Fruit fly (Drosophila melanogaster) whole organism, adult: ENCODE data around the gene CG13733.

Experiments used
- CG11617 ChIP-seq: fragments of 200-800 bp; sonication (Bioruptor generic); optimal IDR thresholded peaks from 2 replicates; lab custom pipeline; 2017; ENCODE audit warnings: mild to moderate bottlenecking, missing biosample characterization, missing genetic modification reagents, missing genetic modification characterization
- CG12768 ChIP-seq: fragments of 200-800 bp; sonication (Bioruptor generic); optimal IDR thresholded peaks from 2 replicates; lab custom pipeline; 2017; ENCODE audit warnings: missing biosample characterization, missing genetic modification characterization, mild to moderate bottlenecking, moderate library complexity, missing genetic modification reagents
- CG14711 ChIP-seq: fragments of 200-800 bp; sonication (Bioruptor generic); optimal IDR thresholded peaks from 2 replicates; lab custom pipeline; 2018; ENCODE audit warnings: missing biosample characterization, mild to moderate bottlenecking, missing genetic modification characterization, moderate library complexity
- CG1620 ChIP-seq: fragments of 200-800 bp; sonication (Bioruptor generic); optimal IDR thresholded peaks from 2 replicates; lab custom pipeline; 2016; ENCODE audit warnings: missing biosample characterization, missing genetic modification characterization
- CG33017 ChIP-seq: fragments of 200-800 bp; sonication (Bioruptor generic); optimal IDR thresholded peaks from 2 replicates; lab custom pipeline; 2018; ENCODE audit warnings: missing biosample characterization, mild to moderate bottlenecking, missing genetic modification characterization, moderate library complexity
- CG5204 ChIP-seq: fragments of 200-800 bp; sonication (Bioruptor generic); optimal IDR thresholded peaks from 2 replicates; lab custom pipeline; 2016; ENCODE audit warnings: missing biosample characterization, missing genetic modification characterization
- CG7045 ChIP-seq: fragments of 200-800 bp; sonication (Bioruptor generic); optimal IDR thresholded peaks from 2 replicates; lab custom pipeline; 2017; ENCODE audit warnings: missing biosample characterization, mild to moderate bottlenecking, missing genetic modification characterization
- CG7101 ChIP-seq: fragments of 200-800 bp; sonication (Bioruptor generic); optimal IDR thresholded peaks from 2 replicates; lab custom pipeline; 2018; ENCODE audit warnings: missing biosample characterization, mild to moderate bottlenecking, missing genetic modification characterization, moderate library complexity
- Clk ChIP-seq: fragments of 200-800 bp; sonication (Bioruptor generic); optimal IDR thresholded peaks from 2 replicates; lab custom pipeline; 2017; ENCODE audit warnings: missing biosample characterization, missing genetic modification characterization
- Crg-1 ChIP-seq: fragments of 200-800 bp; sonication (Bioruptor generic); optimal IDR thresholded peaks from 2 replicates; lab custom pipeline; 2016; ENCODE audit warnings: missing biosample characterization, missing genetic modification characterization
- Hr96 ChIP-seq: fragments of 200-800 bp; sonication (Bioruptor generic); optimal IDR thresholded peaks from 2 replicates; lab custom pipeline; 2016; ENCODE audit warnings: missing biosample characterization, missing genetic modification characterization
- Mnt ChIP-seq: fragments of 200-800 bp; sonication (Bioruptor generic); optimal IDR thresholded peaks from 2 replicates; lab custom pipeline; 2016; ENCODE audit warnings: missing biosample characterization, mild to moderate bottlenecking, missing genetic modification characterization
- bab1 ChIP-seq: fragments of 200-800 bp; sonication (Bioruptor generic); optimal IDR thresholded peaks from 3 replicates; lab custom pipeline; 2019; ENCODE audit warnings: missing biosample characterization, mild to moderate bottlenecking, missing genetic modification characterization, moderate library complexity
- cic ChIP-seq: fragments of 200-800 bp; sonication (Bioruptor generic); optimal IDR thresholded peaks from 2 replicates; lab custom pipeline; 2017; ENCODE audit warnings: missing biosample characterization, mild to moderate bottlenecking, missing genetic modification characterization, moderate library complexity
- cnc ChIP-seq, 2 experiments: fragments of >200 bp; optimal IDR thresholded peaks; 2 replicates each; lab custom pipeline; 2017
- kay ChIP-seq: fragments of 200-800 bp; sonication (Bioruptor generic); peaks from one replicate; lab custom pipeline; 2016; ENCODE audit warnings: missing biosample characterization, missing genetic modification characterization, borderline replicate concordance
- ovo ChIP-seq: fragments of 200-800 bp; sonication (Bioruptor generic); optimal IDR thresholded peaks from 2 replicates; lab custom pipeline; 2016; ENCODE audit warnings: missing biosample characterization, missing genetic modification characterization
- pad ChIP-seq: fragments of 200-800 bp; sonication (Bioruptor generic); optimal IDR thresholded peaks from 3 replicates; lab custom pipeline; 2017; ENCODE audit warnings: missing biosample characterization, missing genetic modification characterization, mild to moderate bottlenecking, moderate library complexity, missing genetic modification reagents
- tj ChIP-seq: fragments of 200-800 bp; sonication (Bioruptor generic); optimal IDR thresholded peaks from 3 replicates; lab custom pipeline; 2017; ENCODE audit warnings: missing biosample characterization, mild to moderate bottlenecking, missing genetic modification characterization, moderate library complexity
- toe ChIP-seq: fragments of 200-800 bp; sonication (Bioruptor generic); optimal IDR thresholded peaks from 2 replicates; lab custom pipeline; 2016; ENCODE audit warnings: missing biosample characterization, missing genetic modification characterization

CG13733 gene

DNA sequence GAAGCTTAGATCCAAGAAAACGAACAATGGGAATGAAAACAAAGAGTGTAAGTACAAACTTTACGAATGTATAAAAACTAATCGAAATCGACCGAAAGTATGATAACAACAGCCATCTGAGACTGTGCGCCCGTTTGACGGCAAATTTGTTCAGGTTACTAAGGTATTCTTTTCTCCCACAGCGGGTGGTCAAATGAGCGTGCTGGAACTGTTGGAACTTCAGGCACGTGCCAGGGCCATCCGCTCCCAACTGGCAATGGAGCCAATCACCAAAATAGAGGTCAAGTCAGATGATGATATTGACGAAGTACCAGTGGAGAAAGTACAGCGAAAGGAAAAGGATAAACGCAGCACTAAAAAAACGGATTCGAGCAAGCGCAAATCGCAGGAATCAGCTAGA lies 42.4 kb downstream of the CG13733 start, which contains the start of gene CG12229:
TSS of gene CG12229 (minus strand) at position 101 of the 400 bp plus-strand sequence.
- TF ChIP-seq toe (GFP tag; lab: Kevin White, UChicago) = no peak
- TF ChIP-seq Crg-1 = no peak
- no peak for TF ChIP-seq Clk (GFP tag; lab: Kevin White, UChicago)
- no peak for TF ChIP-seq CG7045 (GFP tag; lab: Kevin White, UChicago)
- no peak for TF ChIP-seq CG7101 (tag; lab: Kevin White, UChicago)
- no peak for TF ChIP-seq ovo (GFP tag; lab: Kevin White, UChicago)
- no peak for TF ChIP-seq CG1620 (GFP tag; lab: Kevin White, UChicago)
- no peak for TF ChIP-seq CG12768
- TF ChIP-seq cic (GFP tag; lab: Kevin White, UChicago) = no peak
- no peak for TF ChIP-seq CG33017
- no peak for TF ChIP-seq Hr96 (GFP tag; lab: Kevin White, UChicago)
- TF ChIP-seq cnc (optimal IDR thresholded peaks at IDR 0.05; lab: Kevin White, UChicago) = no peak
- no peak for TF ChIP-seq CG11617 (GFP tag; lab: Kevin White, UChicago)
- no peak for TF ChIP-seq CG5204

DNA sequence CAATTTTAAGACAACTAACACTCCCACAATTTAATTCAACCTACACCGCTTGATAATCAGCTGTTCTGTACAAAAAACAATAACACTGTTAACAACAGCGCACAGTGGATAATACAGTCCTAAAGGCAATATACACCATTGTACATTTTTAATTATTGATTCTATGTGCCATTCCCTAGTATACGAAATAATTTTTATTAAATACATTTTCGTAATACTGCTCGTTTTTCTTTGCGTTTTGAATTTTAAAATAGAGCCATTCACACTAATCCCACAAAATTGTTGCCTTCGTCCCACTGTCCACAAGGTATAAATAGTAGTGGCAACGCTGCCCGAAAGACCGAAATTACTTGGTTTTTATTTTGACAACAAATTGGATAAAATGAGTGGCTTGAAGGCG lies 45.2 kb downstream of the CG13733 start, which contains the start of the genes Coq4 and CG32176:
TSS of gene Coq4 (minus strand) at position 67 of the 400 bp plus-strand sequence.
TSS of gene CG32176 (plus strand) at position 314 of the 400 bp plus-strand sequence.
- peak; percentile 17 for TF ChIP-seq cic (GFP tag; lab: Kevin White, UChicago)
- peak; percentile 90 for TF ChIP-seq ovo (GFP tag; lab: Kevin White, UChicago)
- TF ChIP-seq cnc (optimal IDR thresholded peaks at IDR 0.05; lab: Kevin White, UChicago) = no peak
- TF ChIP-seq CG12768 = peak; percentile 93
- peak; percentile 96 for TF ChIP-seq Crg-1
- peak; percentile 96 for TF ChIP-seq CG7101 (tag; lab: Kevin White, UChicago)
- peak; percentile 96 for TF ChIP-seq Hr96 (GFP tag; lab: Kevin White, UChicago)
- peak; percentile 98 for TF ChIP-seq CG5204
- peak; percentile 93 for TF ChIP-seq CG33017
- TF ChIP-seq CG14711 (tag; lab: Kevin White, UChicago) = peak; percentile 88
- peak; percentile 98 for TF ChIP-seq kay (GFP tag; lab: Kevin White, UChicago)
- TF ChIP-seq CG7045 (GFP tag; lab: Kevin White, UChicago) = peak; percentile 96
- peak; percentile 81 for TF ChIP-seq pad (GFP tag; lab: Kevin White, UChicago)
- TF ChIP-seq Clk (GFP tag; lab: Kevin White, UChicago) = peak; percentile 90
- TF ChIP-seq CG1620 (GFP tag; lab: Kevin White, UChicago) = peak; percentile 98
- peak; percentile 94 for TF ChIP-seq CG11617 (GFP tag; lab: Kevin White, UChicago)
- TF ChIP-seq bab1 (GFP tag; lab: Kevin White, UChicago) = peak; percentile 97
- TF ChIP-seq Mnt (GFP tag; lab: Kevin White, UChicago) = peak; percentile 90
- TF ChIP-seq tj (GFP tag; lab: Kevin White, UChicago) = peak; percentile 82
- TF ChIP-seq toe (GFP tag; lab: Kevin White, UChicago) = peak; percentile 98

DNA sequence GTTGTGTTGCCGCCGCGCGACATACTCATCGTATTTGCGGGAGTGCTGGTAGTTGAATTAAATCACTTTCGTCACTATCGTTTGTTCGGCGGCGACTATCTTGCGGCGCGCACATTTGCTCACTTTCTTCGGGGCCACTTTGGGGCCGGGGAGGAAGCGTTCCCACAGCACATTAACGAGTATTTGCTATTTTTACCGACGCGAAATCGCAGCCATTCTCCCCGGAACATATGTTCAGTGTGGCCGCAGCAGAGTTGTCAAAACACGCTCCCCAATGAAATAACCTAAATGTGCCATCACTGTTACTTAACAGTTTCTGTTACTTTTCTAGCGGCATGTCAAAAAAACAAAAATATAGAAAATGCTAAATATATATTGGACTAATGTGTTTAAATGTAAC lies 45.8 kb downstream of the CG13733 start, which contains the start of gene frc:
TSS of gene frc (minus strand) at position 244 of the 400 bp plus-strand sequence.
- TF ChIP-seq CG1620 (GFP tag; lab: Kevin White, UChicago) = peak; percentile 24
- TF ChIP-seq Mnt (GFP tag; lab: Kevin White, UChicago) = peak; percentile 47
- peak; percentile 4 for TF ChIP-seq CG14711 (tag; lab: Kevin White, UChicago)
- TF ChIP-seq CG7045 (GFP tag; lab: Kevin White, UChicago) = no peak
- TF ChIP-seq cic (GFP tag; lab: Kevin White, UChicago) = no peak

DNA sequence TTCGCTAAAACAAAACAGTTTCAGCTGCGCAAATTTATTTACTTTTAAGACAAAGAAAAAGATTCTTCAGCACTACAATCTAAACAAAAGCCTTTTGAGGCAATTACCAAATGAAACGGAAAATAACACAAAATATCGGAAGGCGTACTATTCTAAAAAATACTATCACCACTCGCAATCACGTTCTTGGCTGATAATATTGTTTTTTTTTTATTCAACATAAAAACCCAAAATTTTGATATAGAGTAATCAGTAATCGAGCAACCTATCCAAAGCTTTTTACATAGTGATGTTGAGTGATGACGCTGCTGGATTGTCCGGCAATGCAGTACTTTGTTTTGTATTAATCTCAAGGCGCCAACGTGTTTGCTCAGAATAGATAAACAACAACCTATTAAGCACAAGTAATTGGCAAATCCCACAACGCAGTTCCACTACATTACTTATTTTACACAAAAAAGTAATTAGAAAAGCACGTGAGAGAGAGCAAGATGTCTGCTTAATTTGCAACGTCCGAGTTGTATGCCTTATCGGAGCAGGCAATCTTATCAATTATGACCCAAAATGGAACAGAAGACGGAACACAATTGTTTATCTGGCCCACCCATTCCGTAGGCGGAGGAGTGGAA lies 47.7 kb downstream of the CG13733 start:
- TF ChIP-seq CG33017 (peak; percentile 52), Hr96 (GFP tag; lab: Kevin White, UChicago) (no peak), cnc (optimal IDR thresholded peaks at IDR 0.05; lab: Kevin White, UChicago) (peak in 1 of 2 experiments; percentile 26), Mnt (GFP tag; lab: Kevin White, UChicago) (peak; percentile 66), CG1620 (GFP tag; lab: Kevin White, UChicago) (no peak), Clk (GFP tag; lab: Kevin White, UChicago) (peak; percentile 15), pad (GFP tag; lab: Kevin White, UChicago) (peak; percentile 22), CG11617 (GFP tag; lab: Kevin White, UChicago) (peak; percentile 17), CG12768 (peak; percentile 9), tj (GFP tag; lab: Kevin White, UChicago) (peak; percentile 13), CG5204 (no peak), CG7101 (tag; lab: Kevin White, UChicago) (peak; percentile 51), CG14711 (tag; lab: Kevin White, UChicago) (peak; percentile 24), bab1 (GFP tag; lab: Kevin White, UChicago) (no peak), Crg-1 (no peak), toe (GFP tag; lab: Kevin White, UChicago) (no peak), kay (GFP tag; lab: Kevin White, UChicago) (no peak), CG7045 (GFP tag; lab: Kevin White, UChicago) (peak; percentile 40), cic (GFP tag; lab: Kevin White, UChicago) (peak; percentile 84), ovo (GFP tag; lab: Kevin White, UChicago) (no peak)

DNA sequence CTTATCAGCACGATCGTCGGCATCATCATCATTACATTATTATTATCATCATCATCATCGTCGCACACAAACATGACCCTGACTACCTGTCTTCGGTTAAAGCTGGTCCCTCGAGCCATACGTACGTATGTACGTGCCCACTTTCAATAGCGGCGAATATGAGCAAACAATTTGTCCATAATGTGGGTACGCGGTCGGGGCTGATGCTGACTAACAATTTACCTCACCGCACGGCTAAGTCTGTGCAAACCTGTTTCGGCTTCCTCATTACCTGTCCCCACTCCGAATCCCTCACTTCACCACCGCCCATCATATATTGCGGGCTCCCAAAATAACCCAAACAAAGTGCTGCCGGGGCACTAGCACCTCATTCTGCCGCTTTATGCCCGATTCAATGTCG lies 48.3 kb downstream of the CG13733 start:
- no peak for TF ChIP-seq Mnt (GFP tag; lab: Kevin White, UChicago)
- TF ChIP-seq CG11617 (GFP tag; lab: Kevin White, UChicago) = no peak
- no peak for TF ChIP-seq Crg-1
- TF ChIP-seq Hr96 (GFP tag; lab: Kevin White, UChicago) = no peak

DNA sequence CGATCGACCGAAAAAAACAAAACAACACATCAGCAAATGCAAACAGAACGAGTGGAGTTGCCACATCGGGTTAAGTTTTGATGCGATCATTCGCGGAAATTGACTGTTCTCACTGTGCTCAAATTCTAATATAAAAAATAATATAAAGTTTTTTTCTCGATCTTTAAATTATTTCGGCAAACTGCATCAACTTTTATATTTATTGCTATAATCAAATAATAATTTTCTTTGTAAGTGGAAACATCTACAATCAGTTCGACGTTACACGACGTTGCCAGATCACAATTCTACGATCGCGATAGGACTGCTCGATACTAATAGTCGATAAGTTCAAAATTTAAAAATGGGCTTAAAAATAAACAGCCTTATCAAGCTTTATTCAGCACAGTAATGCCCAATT lies 49.9 kb downstream of the CG13733 start, which contains the start of gene Gorab:
TSS of gene Gorab (minus strand) at position 58 of the 400 bp plus-strand sequence.
- peak; percentile 76 for TF ChIP-seq toe (GFP tag; lab: Kevin White, UChicago)
- peak; percentile 79 for TF ChIP-seq CG7101 (tag; lab: Kevin White, UChicago)
- peak; percentile 87 for TF ChIP-seq CG1620 (GFP tag; lab: Kevin White, UChicago)
- TF ChIP-seq CG7045 (GFP tag; lab: Kevin White, UChicago) = peak; percentile 73
- TF ChIP-seq cic (GFP tag; lab: Kevin White, UChicago) = no peak
- peak; percentile 63 for TF ChIP-seq Mnt (GFP tag; lab: Kevin White, UChicago)
- peak; percentile 4 for TF ChIP-seq CG12768
- peak; percentile 58 for TF ChIP-seq Clk (GFP tag; lab: Kevin White, UChicago)
- TF ChIP-seq tj (GFP tag; lab: Kevin White, UChicago) = peak; percentile 61
- peak; percentile 88 for TF ChIP-seq bab1 (GFP tag; lab: Kevin White, UChicago)
- peak; percentile 82 for TF ChIP-seq CG14711 (tag; lab: Kevin White, UChicago)
- no peak for TF ChIP-seq kay (GFP tag; lab: Kevin White, UChicago)
- TF ChIP-seq CG33017 = peak; percentile 59
- peak; percentile 55 for TF ChIP-seq Hr96 (GFP tag; lab: Kevin White, UChicago)
- TF ChIP-seq CG11617 (GFP tag; lab: Kevin White, UChicago) = peak; percentile 74
- peak; percentile 67 for TF ChIP-seq Crg-1
- peak; percentile 54 for TF ChIP-seq pad (GFP tag; lab: Kevin White, UChicago)
- TF ChIP-seq ovo (GFP tag; lab: Kevin White, UChicago) = peak; percentile 43
- TF ChIP-seq cnc (optimal IDR thresholded peaks at IDR 0.05; lab: Kevin White, UChicago) = no peak
- no peak for TF ChIP-seq CG5204
